Fruit fly (Drosophila melanogaster) whole organism, embryonic: ENCODE results near the gene CG5938.

Experiments used
- ATbp ChIP-seq: fragments of 200-800 bp; sonication (Bioruptor generic); optimal IDR thresholded peaks from 2 replicates; lab custom pipeline; 2017; ENCODE audit warnings: missing biosample characterization, mild to moderate bottlenecking, missing genetic modification characterization, missing genetic modification reagents
- Ada2b ChIP-seq: fragments of 200-800 bp; sonication (Bioruptor generic); IDR thresholded peaks from 2 replicates; pipeline ENCODE4 v1.3.6; 2022; ENCODE audit warnings: missing biosample characterization, missing genetic modification characterization
- Asciz ChIP-seq: fragments of 200-800 bp; sonication (Bioruptor generic); optimal IDR thresholded peaks from 2 replicates; lab custom pipeline; 2017; ENCODE audit warnings: missing biosample characterization, mild to moderate bottlenecking, missing genetic modification characterization, missing genetic modification reagents
- CG11398 ChIP-seq: fragments of 200-800 bp; sonication (Bioruptor generic); optimal IDR thresholded peaks from 2 replicates; lab custom pipeline; 2016; ENCODE audit warnings: missing biosample characterization, missing genetic modification characterization
- CG12659 ChIP-seq: fragments of 200-800 bp; sonication (Bioruptor generic); optimal IDR thresholded peaks from 3 replicates; lab custom pipeline; 2017; ENCODE audit warnings: mild to moderate bottlenecking, missing biosample characterization, missing genetic modification reagents, missing genetic modification characterization
- CG14050 ChIP-seq: fragments of 200-800 bp; sonication (Bioruptor generic); IDR thresholded peaks from 3 replicates; pipeline ENCODE4 v1.3.6; 2022; ENCODE audit warnings: missing biosample characterization, missing genetic modification characterization
- CG1832 ChIP-seq: fragments of 200-800 bp; sonication (Bioruptor generic); optimal IDR thresholded peaks from 2 replicates; lab custom pipeline; 2017; ENCODE audit warnings: missing biosample characterization, mild to moderate bottlenecking, missing genetic modification characterization, inconsistent platforms
- CG18476 ChIP-seq: fragments of 200-800 bp; sonication (Bioruptor generic); optimal IDR thresholded peaks from 2 replicates; lab custom pipeline; 2016; ENCODE audit warnings: missing biosample characterization, mild to moderate bottlenecking, missing genetic modification characterization
- CG18764 ChIP-seq: fragments of 200-800 bp; sonication (Bioruptor generic); optimal IDR thresholded peaks from 3 replicates; lab custom pipeline; 2016; ENCODE audit warnings: missing biosample characterization, missing genetic modification characterization
- CG2202 ChIP-seq: fragments of 200-800 bp; sonication (Bioruptor generic); optimal IDR thresholded peaks from 2 replicates; lab custom pipeline; 2018; ENCODE audit warnings: missing biosample characterization, mild to moderate bottlenecking, missing genetic modification characterization
- CG31441 ChIP-seq: fragments of 200-800 bp; sonication (Bioruptor generic); IDR thresholded peaks from 2 replicates; pipeline ENCODE4 v1.3.6; 2022; ENCODE audit warnings: missing biosample characterization, missing genetic modification characterization
- CG3163 ChIP-seq: fragments of 200-800 bp; sonication (Bioruptor generic); optimal IDR thresholded peaks from 3 replicates; lab custom pipeline; 2016; ENCODE audit warnings: missing biosample characterization, missing genetic modification characterization
- CG3407 ChIP-seq: fragments of 200-800 bp; sonication (Bioruptor generic); optimal IDR thresholded peaks from 2 replicates; lab custom pipeline; 2018; ENCODE audit warnings: missing biosample characterization, mild to moderate bottlenecking, missing genetic modification characterization
- CG3995 ChIP-seq: fragments of 200-800 bp; sonication (Bioruptor generic); optimal IDR thresholded peaks from 3 replicates; lab custom pipeline; 2016; ENCODE audit warnings: missing biosample characterization, missing genetic modification characterization
- CG4854 ChIP-seq: fragments of 200-800 bp; sonication (Bioruptor generic); optimal IDR thresholded peaks from 2 replicates; lab custom pipeline; 2016; ENCODE audit warnings: missing biosample characterization, missing genetic modification characterization, inconsistent platforms
- CG6272 ChIP-seq: fragments of 200-800 bp; sonication (Bioruptor generic); IDR thresholded peaks from 2 replicates; pipeline ENCODE4 v1.3.6; 2022; ENCODE audit warnings: missing biosample characterization, missing genetic modification characterization
- CG8089 ChIP-seq: fragments of 200-800 bp; sonication (Bioruptor generic); optimal IDR thresholded peaks from 3 replicates; lab custom pipeline; 2016; ENCODE audit warnings: missing biosample characterization, missing genetic modification characterization
- CG8388 ChIP-seq: fragments of 200-800 bp; sonication (Bioruptor generic); optimal IDR thresholded peaks from 2 replicates; lab custom pipeline; 2019; ENCODE audit warnings: missing biosample characterization, mild to moderate bottlenecking, missing genetic modification characterization, moderate library complexity
- Camta ChIP-seq: fragments of 200-800 bp; sonication (Bioruptor generic); optimal IDR thresholded peaks from 2 replicates; lab custom pipeline; 2016; ENCODE audit warnings: missing biosample characterization, missing genetic modification characterization
- D ChIP-seq, 2 experiments: fragments of 200-800 bp in 1 of 2; fragments of >200 bp in 1 of 2; sonication (Bioruptor generic) in 1 of 2; optimal IDR thresholded peaks; 2 replicates in 1 of 2; 3 replicates in 1 of 2; lab custom pipeline; 2017; ENCODE audit warnings: mild to moderate bottlenecking in 1 of 2, missing biosample characterization in 1 of 2, missing genetic modification characterization in 1 of 2, missing genetic modification reagents in 1 of 2
- HLHmδ ChIP-seq: fragments of 200-800 bp; sonication (Bioruptor generic); optimal IDR thresholded peaks from 2 replicates; lab custom pipeline; 2018; ENCODE audit warnings: missing biosample characterization, mild to moderate bottlenecking, missing genetic modification characterization, moderate library complexity
- MTF-1 ChIP-seq: fragments of 200-800 bp; sonication (Bioruptor generic); optimal IDR thresholded peaks from 2 replicates; lab custom pipeline; 2018; ENCODE audit warnings: missing biosample characterization, mild to moderate bottlenecking, missing genetic modification characterization, borderline replicate concordance
- Mrtf ChIP-seq: fragments of 200-800 bp; sonication (Bioruptor generic); IDR thresholded peaks from 3 replicates; pipeline ENCODE4 v1.3.6; 2022; ENCODE audit warnings: missing biosample characterization, missing genetic modification characterization
- Nf-YA ChIP-seq: fragments of 200-800 bp; sonication (Bioruptor generic); IDR thresholded peaks from 2 replicates; pipeline ENCODE4 v1.3.6; 2022; ENCODE audit warnings: missing biosample characterization, missing genetic modification characterization
- Nf-YC ChIP-seq: fragments of 200-800 bp; optimal IDR thresholded peaks from 3 replicates; lab custom pipeline; 2019; ENCODE audit warnings: missing biosample characterization, mild to moderate bottlenecking, missing genetic modification characterization, moderate library complexity
- Stat92E ChIP-seq, 3 experiments: fragments of >200 bp in 2 of 3; fragments of 200-800 bp in 1 of 3; sonication (Bioruptor generic) in 1 of 3; optimal IDR thresholded peaks; 2 replicates each; lab custom pipeline; 2017 to 2019; ENCODE audit warnings: missing biosample characterization in 3 of 3, missing genetic modification characterization in 3 of 3, mild to moderate bottlenecking in 1 of 3, moderate library complexity in 1 of 3
- ab ChIP-seq: fragments of 200-800 bp; sonication (Bioruptor generic); optimal IDR thresholded peaks from 2 replicates; lab custom pipeline; 2016; ENCODE audit warnings: missing biosample characterization, missing genetic modification characterization
- amos ChIP-seq: fragments of 200-800 bp; sonication (Bioruptor generic); IDR thresholded peaks from 2 replicates; pipeline ENCODE4 v1.3.6; 2022; ENCODE audit warnings: missing biosample characterization, missing genetic modification characterization; ENCODE audit not compliant: partially characterized antibody
- aop ChIP-seq: fragments of 200-800 bp; sonication (Bioruptor generic); IDR thresholded peaks from 2 replicates; pipeline ENCODE4 v1.3.6; 2022; ENCODE audit warnings: missing biosample characterization, missing genetic modification characterization
- ap ChIP-seq: fragments of 200-800 bp; sonication (Bioruptor generic); IDR thresholded peaks from 2 replicates; pipeline ENCODE4 v1.3.6; 2022; ENCODE audit warnings: missing biosample characterization, missing genetic modification characterization
- ara ChIP-seq: fragments of 200-800 bp; sonication (Bioruptor generic); IDR thresholded peaks from 2 replicates; pipeline ENCODE4 v1.3.6; 2022; ENCODE audit warnings: missing biosample characterization, missing genetic modification characterization
- bbx ChIP-seq: fragments of 200-800 bp; sonication (Bioruptor generic); IDR thresholded peaks from 2 replicates; pipeline ENCODE4 v1.3.6; 2022; ENCODE audit warnings: missing biosample characterization, missing genetic modification characterization; ENCODE audit not compliant: partially characterized antibody
- cad ChIP-seq: fragments of >200 bp; optimal IDR thresholded peaks from 2 replicates; lab custom pipeline; 2017; ENCODE audit warnings: missing biosample characterization, missing genetic modification characterization
- caup ChIP-seq: fragments of 200-800 bp; sonication (Bioruptor generic); optimal IDR thresholded peaks from 3 replicates; lab custom pipeline; 2017; ENCODE audit warnings: missing biosample characterization, mild to moderate bottlenecking, missing genetic modification characterization, moderate library complexity; ENCODE audit not compliant: severe bottlenecking
- chinmo ChIP-seq: fragments of 200-800 bp; sonication (Bioruptor generic); IDR thresholded peaks from 4 replicates; pipeline ENCODE4 v1.3.6; 2022; ENCODE audit warnings: missing biosample characterization, missing genetic modification characterization; ENCODE audit not compliant: partially characterized antibody
- dan ChIP-seq: fragments of 200-800 bp; sonication (Bioruptor generic); IDR thresholded peaks from 2 replicates; pipeline ENCODE4 v1.3.6; 2022; ENCODE audit warnings: missing biosample characterization, missing genetic modification characterization
- ewg ChIP-seq: fragments of 200-800 bp; sonication (Bioruptor generic); optimal IDR thresholded peaks from 3 replicates; lab custom pipeline; 2017; ENCODE audit warnings: mild to moderate bottlenecking, missing biosample characterization, missing genetic modification reagents, missing genetic modification characterization
- fru ChIP-seq: fragments of >200 bp; optimal IDR thresholded peaks from 2 replicates; lab custom pipeline; 2017
- gcm ChIP-seq: fragments of 200-800 bp; sonication (Bioruptor generic); optimal IDR thresholded peaks from 2 replicates; lab custom pipeline; 2019; ENCODE audit warnings: missing biosample characterization, mild to moderate bottlenecking, missing genetic modification characterization, moderate library complexity
- inv ChIP-seq: fragments of 200-800 bp; sonication (Bioruptor generic); IDR thresholded peaks from 2 replicates; pipeline ENCODE4 v1.3.6; 2022; ENCODE audit warnings: missing biosample characterization, missing genetic modification characterization; ENCODE audit not compliant: partially characterized antibody
- maf-S ChIP-seq: fragments of 200-800 bp; sonication (Bioruptor generic); optimal IDR thresholded peaks from 2 replicates; lab custom pipeline; 2016; ENCODE audit warnings: missing biosample characterization, missing genetic modification characterization
- odd ChIP-seq: fragments of 200-800 bp; sonication (Bioruptor generic); optimal IDR thresholded peaks from 2 replicates; lab custom pipeline; 2017; ENCODE audit warnings: missing biosample characterization, mild to moderate bottlenecking, missing genetic modification characterization
- pb ChIP-seq: fragments of 200-800 bp; sonication (Bioruptor generic); optimal IDR thresholded peaks from 3 replicates; lab custom pipeline; 2016; ENCODE audit warnings: missing biosample characterization, missing genetic modification characterization
- pho ChIP-seq: fragments of 200-800 bp; sonication (Bioruptor generic); optimal IDR thresholded peaks from 2 replicates; lab custom pipeline; 2016; ENCODE audit warnings: missing biosample characterization, missing genetic modification characterization
- sima ChIP-seq: fragments of 200-800 bp; sonication (Bioruptor generic); optimal IDR thresholded peaks from 2 replicates; lab custom pipeline; 2016; ENCODE audit warnings: missing biosample characterization, missing genetic modification characterization
- ssp ChIP-seq: fragments of 200-800 bp; sonication (Bioruptor generic); IDR thresholded peaks from 2 replicates; pipeline ENCODE4 v1.3.6; 2022; ENCODE audit warnings: missing biosample characterization, missing genetic modification characterization
- trem ChIP-seq: fragments of 200-800 bp; optimal IDR thresholded peaks from 3 replicates; lab custom pipeline; 2019; ENCODE audit warnings: missing biosample characterization, mild to moderate bottlenecking, missing genetic modification characterization, moderate library complexity
- tup ChIP-seq: fragments of 200-800 bp; sonication (Bioruptor generic); optimal IDR thresholded peaks from 2 replicates; lab custom pipeline; 2016; ENCODE audit warnings: missing biosample characterization, mild to moderate bottlenecking, missing genetic modification characterization, moderate library complexity
- vnd ChIP-seq: fragments of 200-800 bp; sonication (Bioruptor generic); IDR thresholded peaks from 3 replicates; pipeline ENCODE4 v1.3.6; 2022; ENCODE audit warnings: missing biosample characterization, missing genetic modification characterization; ENCODE audit not compliant: partially characterized antibody
- z ChIP-seq: fragments of 200-800 bp; sonication (Bioruptor generic); IDR thresholded peaks from 3 replicates; pipeline ENCODE4 v1.3.6; 2022; ENCODE audit warnings: missing biosample characterization, missing genetic modification characterization

The CG5938 gene

DNA sequence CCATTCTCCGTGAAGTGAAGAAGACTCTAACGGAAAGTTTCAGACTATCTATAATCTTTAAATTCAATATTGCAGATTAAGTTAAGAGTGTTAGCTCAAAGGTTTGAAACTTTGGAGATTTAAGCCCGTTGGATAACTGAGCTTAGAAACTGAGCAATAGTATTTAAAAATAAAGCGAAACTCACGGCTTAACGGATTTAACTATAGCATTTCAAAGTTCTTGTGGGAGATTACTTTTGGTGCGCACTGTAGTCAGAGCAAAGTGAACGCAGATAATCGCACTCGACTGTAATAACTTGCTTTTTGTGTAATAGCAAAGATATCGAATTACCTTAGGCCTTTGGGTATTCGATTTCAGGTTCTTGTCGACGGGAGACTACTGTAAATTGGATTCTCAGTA lies 7.7 kb downstream of the CG5938 start, which contains the start of gene mrt (continued):
- TF ChIP-seq ewg (GFP tag; lab: Kevin White, UChicago) = no peak
- peak; percentile 17 for TF ChIP-seq CG3995 (GFP tag; lab: Kevin White, UChicago)
- TF ChIP-seq Stat92E (GFP tag; optimal IDR thresholded peaks at IDR 0.05; lab: Kevin White, UChicago) = no peak
- TF ChIP-seq pho (GFP tag; lab: Kevin White, UChicago) = peak; percentile 52
- no peak for TF ChIP-seq Nf-YA
- TF ChIP-seq Mrtf (GFP tag; lab: Robert Waterston, UW) = peak; percentile 19; the same call in 1 of the 3 replicates
- no peak for TF ChIP-seq ssp (GFP tag; lab: Robert Waterston, UW)
- peak; percentile 52 for TF ChIP-seq caup
- peak; percentile 20 for TF ChIP-seq pb (GFP tag; lab: Kevin White, UChicago)
- no peak for TF ChIP-seq chinmo
- no peak for TF ChIP-seq HLHmδ (GFP tag; lab: Kevin White, UChicago)
- peak; percentile 46 for TF ChIP-seq CG11398 (GFP tag; lab: Kevin White, UChicago)
- TF ChIP-seq ara (GFP tag; lab: Robert Waterston, UW) = no peak
- no peak for TF ChIP-seq dan (GFP tag; lab: Robert Waterston, UW)
- TF ChIP-seq CG8388 (GFP tag; lab: Kevin White, UChicago) = peak; percentile 100
- peak; percentile 21 for TF ChIP-seq trem
- TF ChIP-seq CG8089 (GFP tag; lab: Kevin White, UChicago) = peak; percentile 33
- TF ChIP-seq bbx (GFP tag; lab: Robert Waterston, UW) = no peak
- TF ChIP-seq Camta (GFP tag; lab: Kevin White, UChicago) = peak; percentile 31
- peak; percentile 10; the same call in 1 of the 2 replicates for TF ChIP-seq amos (GFP tag; lab: Robert Waterston, UW)
- no peak for TF ChIP-seq odd (GFP tag; lab: Kevin White, UChicago)
- peak; percentile 65 for TF ChIP-seq CG12659 (GFP tag; lab: Kevin White, UChicago)
- no peak for TF ChIP-seq CG4854 (GFP tag; lab: Kevin White, UChicago)
- TF ChIP-seq Ada2b (GFP tag; lab: Robert Waterston, UW) = 0 out of 2 replicates have a peak, but pooled peaks have one; percentile 6
- TF ChIP-seq fru (lab: Kevin White, UChicago) = no peak
- no peak for TF ChIP-seq sima
- no peak for TF ChIP-seq Nf-YC
- TF ChIP-seq maf-S (GFP tag; lab: Kevin White, UChicago) = peak; percentile 58
- TF ChIP-seq z = no peak
- TF ChIP-seq CG14050 (GFP tag; lab: Robert Waterston, UW) = peak; percentile 17; the same call in 2 of the 3 replicates
- no peak for TF ChIP-seq tup (GFP tag; lab: Kevin White, UChicago)
- TF ChIP-seq gcm (GFP tag; lab: Kevin White, UChicago) = no peak
- TF ChIP-seq CG31441 = 0 out of 2 replicates have a peak, but pooled peaks have one; percentile 27
- TF ChIP-seq CG6272 (GFP tag; lab: Robert Waterston, UW) = no peak
- TF ChIP-seq cad (GFP tag; lab: Kevin White, UChicago) = no peak
- TF ChIP-seq MTF-1 (GFP tag; lab: Kevin White, UChicago) = no peak
- TF ChIP-seq inv (GFP tag; lab: Robert Waterston, UW) = no peak
- TF ChIP-seq CG2202 = no peak
- no peak for TF ChIP-seq CG1832 (GFP tag; lab: Kevin White, UChicago)
- TF ChIP-seq CG18764 (GFP tag; lab: Kevin White, UChicago) = no peak
- peak; percentile 35 for TF ChIP-seq CG18476
- no peak for TF ChIP-seq CG3407 (GFP tag; lab: Kevin White, UChicago)
- TF ChIP-seq ap (GFP tag; lab: Robert Waterston, UW) = no peak
- TF ChIP-seq D (optimal IDR thresholded peaks at IDR 0.05; lab: Kevin White, UChicago) = no peak
- peak; percentile 17 for TF ChIP-seq D (GFP tag; optimal IDR thresholded peaks at IDR 0.05; lab: Kevin White, UChicago)
- peak; percentile 20 for TF ChIP-seq Asciz (GFP tag; lab: Kevin White, UChicago)
- peak; percentile 11 for TF ChIP-seq ATbp (GFP tag; lab: Kevin White, UChicago)
- TF ChIP-seq aop (GFP tag; lab: Robert Waterston, UW) = no peak
- TF ChIP-seq CG3163 = peak; percentile 50
- no peak for TF ChIP-seq vnd (GFP tag; lab: Robert Waterston, UW)
- TF ChIP-seq ab (GFP tag; lab: Kevin White, UChicago) = peak; percentile 33
